Worm (Caenorhabditis elegans): ENCODE data around the gene epc-1.

DNA sequence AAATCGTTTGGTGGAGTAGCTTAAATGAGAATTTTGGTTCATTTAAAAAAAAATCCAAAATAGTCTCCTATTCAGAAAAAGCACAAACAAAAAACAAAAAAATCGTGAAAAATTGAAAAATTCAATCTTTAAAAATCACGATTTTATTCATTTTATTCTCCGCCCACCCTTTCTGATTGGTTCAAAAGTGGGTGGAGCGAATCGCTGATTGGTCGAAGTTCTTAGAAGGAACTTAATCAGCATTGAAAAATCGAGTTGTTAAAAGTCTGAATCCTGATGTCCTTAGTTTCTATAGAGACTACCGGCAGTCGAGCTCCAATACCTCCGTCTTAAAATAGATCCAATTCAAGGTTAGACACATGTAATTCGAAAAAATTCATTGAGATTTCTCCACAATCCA lies 38.5 kb downstream of the epc-1 start:
- TF ChIP-seq ama-1 (optimal IDR thresholded peaks at IDR 0.05) (no peak), tbx-11 (GFP tag; IDR thresholded peaks at IDR 0.05) (no peak), ceh-13 (GFP tag; optimal IDR thresholded peaks at IDR 0.05) (no peak), tbx-37 (GFP tag; conservative IDR thresholded peaks at IDR 0.05) (no peak), B0310.2 (tag; optimal IDR thresholded peaks at IDR 0.05) (no peak), F13C5.2 (tag; optimal IDR thresholded peaks at IDR 0.05) (no peak), flt-1 (GFP tag; IDR thresholded peaks at IDR 0.05) (no peak), hnd-1 (tag; optimal IDR thresholded peaks at IDR 0.05) (no peak), sea-1 (GFP tag; conservative IDR thresholded peaks at IDR 0.05) (no peak), ceh-36 (tag; optimal IDR thresholded peaks at IDR 0.05) (no peak), scrt-1 (GFP tag; IDR thresholded peaks at IDR 0.05) (no peak)

Data from whole organism, early embryonic.